Worm (Caenorhabditis elegans): ENCODE measurements around the gene clec-36.

DNA sequence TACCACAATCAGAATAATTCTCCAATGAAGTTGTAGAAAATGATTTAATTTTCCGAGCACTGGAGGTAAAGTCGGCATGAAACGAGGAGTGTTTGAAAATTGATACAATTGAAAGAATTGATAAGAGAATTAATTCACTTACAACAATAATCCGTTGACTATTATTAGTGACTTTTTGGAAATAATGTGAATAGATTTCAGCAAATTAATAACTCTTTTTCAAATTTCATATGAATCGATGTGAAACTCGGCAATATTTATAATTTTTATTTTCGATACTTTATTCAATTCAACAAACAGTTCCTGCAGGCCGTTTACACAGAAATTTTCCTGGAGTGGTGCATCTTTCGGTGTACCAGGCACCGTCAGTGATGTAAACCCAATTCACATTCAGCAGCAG is 3.6 kb upstream of the clec-36 start, which contains the start of gene clec-37:
- TF ChIP-seq ama-1 (optimal IDR thresholded peaks at IDR 0.05) (no peak), mep-1 (tag; optimal IDR thresholded peaks at IDR 0.05) (no peak), zag-1 (tag; optimal IDR thresholded peaks at IDR 0.05) (no peak), nhr-47 (tag; optimal IDR thresholded peaks at IDR 0.05) (no peak), elt-2 (tag; optimal IDR thresholded peaks at IDR 0.05) (no peak), lin-39 (tag; optimal IDR thresholded peaks at IDR 0.05) (no peak), sptf-1 (tag; optimal IDR thresholded peaks at IDR 0.05) (no peak), pqm-1 (tag; optimal IDR thresholded peaks at IDR 0.05) (no peak), fos-1 (tag; optimal IDR thresholded peaks at IDR 0.05) (no peak), egl-13 (tag; optimal IDR thresholded peaks at IDR 0.05) (no peak)
